Worm (Caenorhabditis elegans): Measurements from ENCODE around the gene fbxa-167.

fbxa-167 gene

DNA sequence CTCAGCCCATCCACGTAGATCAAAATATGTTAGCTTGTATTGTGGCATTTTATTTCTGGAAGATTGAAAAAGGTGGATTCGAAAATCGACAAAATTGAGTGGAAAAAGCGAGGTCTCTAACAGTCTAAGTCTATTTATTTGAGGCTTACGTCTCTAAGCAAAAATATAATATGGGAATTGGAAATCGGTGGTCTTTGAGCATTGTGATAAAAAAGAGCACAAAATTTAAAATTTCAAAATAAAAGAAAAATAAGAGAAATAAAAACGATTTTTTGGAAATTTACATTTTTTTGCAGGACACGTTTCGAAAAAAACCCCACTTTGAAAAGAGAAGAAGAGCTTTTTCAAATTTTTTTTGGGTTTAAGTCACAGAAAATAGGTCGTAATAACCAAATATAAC, 28.2 kb upstream of the fbxa-167 start, which contains the start of gene gst-15 (continued):
- no peak for TF ChIP-seq spr-1 (tag; optimal IDR thresholded peaks at IDR 0.05)

DNA sequence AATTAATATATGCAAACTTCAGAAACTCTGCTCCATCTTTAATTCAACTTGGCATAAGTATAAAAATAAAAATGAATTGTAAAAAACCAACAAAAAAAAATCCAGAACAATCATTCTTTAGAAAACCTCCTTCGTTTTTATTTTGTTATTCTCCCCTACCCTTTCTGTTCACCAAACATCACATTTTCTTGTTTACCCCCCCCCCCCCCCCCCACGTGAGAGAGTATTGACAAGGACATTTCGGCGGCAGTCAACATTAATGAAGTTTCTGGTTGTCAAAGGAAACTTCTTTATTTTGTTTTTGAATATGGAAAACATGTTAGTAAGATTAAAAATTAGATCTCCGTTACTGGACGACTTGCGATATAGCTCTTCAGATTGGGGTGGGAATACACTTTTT, 26.8 kb upstream of the fbxa-167 start:
- TF ChIP-seq hlh-30 (tag; optimal IDR thresholded peaks at IDR 0.05; ENCODE audit: insufficient read depth) (peak; percentile 18), dpl-1 (GFP tag; optimal IDR thresholded peaks at IDR 0.05) (no peak), nhr-41 (GFP tag; IDR thresholded peaks at IDR 0.05) (no peak), F10B5.3 (tag; optimal IDR thresholded peaks at IDR 0.05) (no peak), D1046.2 (GFP tag; IDR thresholded peaks at IDR 0.05) (no peak), duxl-1 (tag; optimal IDR thresholded peaks at IDR 0.05; ENCODE audit: poor library complexity) (no peak), hmg-1.1 (GFP tag; IDR thresholded peaks at IDR 0.05) (no peak), egl-43 (GFP tag; IDR thresholded peaks at IDR 0.05) (no peak), snpc-1.2 (GFP tag; IDR thresholded peaks at IDR 0.05) (no peak), rbr-2 (tag; optimal IDR thresholded peaks at IDR 0.05) (no peak), nhr-102 (tag; optimal IDR thresholded peaks at IDR 0.05) (no peak), hlh-11 (tag; optimal IDR thresholded peaks at IDR 0.05) (peak; percentile 62), ceh-44 (GFP tag; IDR thresholded peaks at IDR 0.05) (no peak), mdl-1 (tag; optimal IDR thresholded peaks at IDR 0.05) (peak in 1 of 2 experiments; percentile 44), nhr-11 (tag; optimal IDR thresholded peaks at IDR 0.05) (no peak), lin-38 (GFP tag; IDR thresholded peaks at IDR 0.05) (no peak), nhr-48 (tag; optimal IDR thresholded peaks at IDR 0.05) (no peak), dmd-8 (GFP tag; IDR thresholded peaks at IDR 0.05) (no peak), daf-16 (GFP tag; optimal IDR thresholded peaks at IDR 0.05) (no peak), daf-16 (tag; optimal IDR thresholded peaks at IDR 0.05) (peak; percentile 90), vab-7 (GFP tag; IDR thresholded peaks at IDR 0.05) (no peak), mdt-29 (GFP tag; IDR thresholded peaks at IDR 0.05) (no peak), lin-39 (tag; optimal IDR thresholded peaks at IDR 0.05) (no peak), nhr-25 (tag; optimal IDR thresholded peaks at IDR 0.05; ENCODE audit: borderline replicate concordance, insufficient read depth) (no peak), nhr-76 (tag; optimal IDR thresholded peaks at IDR 0.05) (no peak), lim-7 (GFP tag; IDR thresholded peaks at IDR 0.05) (no peak), daf-19 (GFP tag; conservative IDR thresholded peaks at IDR 0.05) (no peak), ama-1 (optimal IDR thresholded peaks at IDR 0.05) (no peak), cey-2 (tag; optimal IDR thresholded peaks at IDR 0.05; ENCODE audit: borderline replicate concordance, insufficient read depth) (no peak)

DNA sequence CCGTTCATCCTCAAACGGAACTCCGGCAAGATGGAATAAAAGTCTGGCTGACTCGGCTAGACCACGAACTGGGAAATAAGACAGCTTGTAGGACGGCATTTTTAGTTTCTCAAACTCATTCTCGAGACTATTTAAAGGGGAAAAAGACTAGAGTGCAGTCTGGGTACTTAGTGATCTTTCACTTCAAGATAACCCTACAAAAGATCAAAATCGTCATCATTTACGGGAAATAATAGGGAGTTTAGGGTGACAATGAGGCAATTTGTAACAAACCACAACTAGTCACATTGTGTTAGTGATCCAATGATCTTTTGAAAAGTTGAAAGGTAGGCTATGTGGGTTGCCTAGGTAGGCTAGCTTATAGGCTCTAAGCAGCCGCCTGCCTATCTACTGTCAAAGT, 25.3 kb upstream of the fbxa-167 start, which contains the start of gene gst-14:
TSS of gene gst-14 (minus strand) at position 101 of the 400 bp plus-strand sequence.
- TF ChIP-seq ceh-32 (tag; optimal IDR thresholded peaks at IDR 0.05; ENCODE audit: poor library complexity), result no peak

DNA sequence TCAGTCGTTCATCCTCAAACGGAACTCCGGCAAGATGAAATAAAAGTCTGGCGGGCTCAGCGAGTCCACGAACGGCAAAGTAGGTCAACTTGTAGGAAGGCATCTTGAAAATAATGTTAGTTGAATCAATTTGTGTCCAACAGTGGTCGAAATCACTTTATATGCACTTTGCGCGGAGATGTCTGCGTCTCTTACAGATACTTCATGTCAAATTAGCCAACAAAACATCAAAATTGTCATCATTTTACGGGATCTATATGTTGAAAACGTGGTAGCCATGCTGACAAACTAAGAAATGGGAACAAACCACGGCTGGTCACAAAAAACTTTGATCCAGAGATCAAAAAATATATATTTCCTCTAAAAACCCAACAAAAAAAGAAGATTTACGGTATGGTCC, 23.5 kb upstream of the fbxa-167 start, which contains the start of gene gst-12:
TSS of gene gst-12 (minus strand) at position 254 of the 400 bp plus-strand sequence.
- TF ChIP-seq nhr-42 (GFP tag; IDR thresholded peaks at IDR 0.05) (no peak), unc-62 (GFP tag; optimal IDR thresholded peaks at IDR 0.05 in 1 of 2) (peak in 1 of 2 experiments; percentile 68), unc-62 (tag; optimal IDR thresholded peaks at IDR 0.05) (no peak), mep-1 (tag; optimal IDR thresholded peaks at IDR 0.05) (no peak), mxl-3 (GFP tag; optimal IDR thresholded peaks at IDR 0.05) (peak; percentile 79), arid-1 (GFP tag; conservative IDR thresholded peaks at IDR 0.05) (no peak), aha-1 (tag) (peak; percentile 65), T26A8.4 (GFP tag; IDR thresholded peaks at IDR 0.05) (no peak)
